Worm (Caenorhabditis elegans) whole organism, late embryonic: ENCODE results near the gene F21F8.5.

ENCODE experiments used
- pros-1 ChIP-seq: fragments of 150-350 bp; optimal IDR thresholded peaks from 2 replicates; lab custom pipeline; 2014; ENCODE audit warnings: missing biosample characterization, missing genetic modification reagents, missing genetic modification characterization
- rnt-1 ChIP-seq: sonication (generic microtip); optimal IDR thresholded peaks from 2 replicates; lab custom pipeline; 2016; ENCODE audit warnings: missing genetic modification characterization, missing compliant biosample characterization

DNA sequence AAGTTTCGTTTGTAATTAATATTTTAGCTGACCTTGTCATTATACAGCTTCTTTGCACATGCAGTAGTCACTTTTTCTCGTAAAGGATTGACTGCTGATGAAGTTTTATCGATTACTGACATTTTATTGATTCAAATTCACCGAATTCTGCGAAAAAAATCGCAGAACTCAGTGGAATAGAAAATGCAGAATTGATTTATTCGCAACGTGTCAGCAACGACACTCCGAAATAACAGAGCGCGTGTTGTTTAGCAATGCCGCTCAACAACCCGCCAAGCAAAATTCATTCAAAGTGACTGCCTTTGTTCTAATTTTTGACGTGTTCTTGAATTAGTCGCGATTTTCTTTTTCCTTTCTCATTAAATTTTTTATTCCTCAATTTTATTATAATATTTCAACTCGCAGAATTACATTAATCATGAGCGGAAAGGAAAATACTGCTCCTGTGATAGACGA is 45.0 kb downstream of the F21F8.5 start, which contains the start of the genes cogc-6 and air-1:
- TF ChIP-seq rnt-1 (tag; lab: Kevin White, UChicago) (no peak), pros-1 (tag; lab: Kevin White, UChicago) (no peak)
